Worm (Caenorhabditis elegans) whole organism, L1 larva: ENCODE results near the gene Y45G5AM.6.
A peak's percentile ranks its signal among the peaks of the same experiment; 100 is the strongest.

Source experiments
- aly-2 ChIP-seq: fragments of 150-350 bp; optimal IDR thresholded peaks from 2 replicates; lab custom pipeline; 2014; ENCODE audit warnings: missing biosample characterization, missing genetic modification characterization
- ceh-82 ChIP-seq, 3 experiments: fragments of 150-350 bp in 1 of 3; sonication (generic microtip) in 2 of 3; optimal IDR thresholded peaks; 2 replicates each; lab custom pipeline; 2014 to 2017; ENCODE audit warnings: missing biosample characterization in 3 of 3, missing genetic modification characterization in 3 of 3
- fkh-10 ChIP-seq: sonication (generic microtip); optimal IDR thresholded peaks from 2 replicates; lab custom pipeline; 2017; ENCODE audit warnings: missing biosample characterization, missing genetic modification reagents, missing genetic modification characterization
- nhr-28 ChIP-seq: fragments of 150-350 bp; optimal IDR thresholded peaks from 2 replicates; lab custom pipeline; 2014; ENCODE audit warnings: missing biosample characterization, missing genetic modification characterization
- nhr-90 ChIP-seq: sonication (generic microtip); optimal IDR thresholded peaks from 2 replicates; lab custom pipeline; 2016; ENCODE audit warnings: mild to moderate bottlenecking, missing genetic modification characterization, missing compliant biosample characterization; ENCODE audit not compliant: poor library complexity

DNA sequence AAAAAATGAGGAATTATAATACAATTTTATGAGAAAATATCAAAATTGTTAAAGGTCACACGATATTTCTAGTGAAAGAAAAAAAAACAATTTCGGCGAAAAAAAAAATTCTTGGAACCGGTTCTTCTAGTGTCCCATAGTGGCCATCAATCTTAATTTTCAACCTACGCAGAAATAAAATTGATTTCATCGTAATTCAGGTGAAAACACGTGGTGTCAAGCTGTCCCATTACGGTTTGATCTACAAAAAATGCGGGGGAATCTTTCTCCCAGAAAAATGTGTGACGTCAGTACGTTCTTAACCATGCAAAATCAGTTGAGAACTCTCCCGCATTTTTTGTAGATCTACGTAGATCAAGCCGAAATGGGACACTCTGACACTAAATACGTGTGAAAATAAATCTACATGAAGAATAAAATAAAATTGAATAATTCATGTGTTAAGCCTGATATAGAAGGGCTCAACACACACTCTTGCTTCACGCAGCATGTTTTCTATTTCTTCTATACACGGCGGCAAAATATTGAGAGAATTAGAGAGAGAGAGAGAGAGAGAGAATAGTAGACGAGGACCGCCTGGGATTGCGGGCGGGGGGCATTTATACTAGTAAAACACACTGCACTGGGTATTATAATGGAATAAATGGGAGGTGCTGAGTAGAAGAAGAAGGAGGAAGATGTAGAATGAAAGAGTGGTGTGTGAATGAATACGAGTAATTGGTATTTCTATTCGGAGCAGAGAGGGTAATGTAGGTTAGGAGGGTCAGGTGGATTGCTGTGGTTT is 40.8 kb upstream of the Y45G5AM.6 start:
- no peak for TF ChIP-seq nhr-28 (tag; lab: Kevin White, UChicago)
- peak in 1 of 3 experiments; percentile 21 for TF ChIP-seq ceh-82 (tag; optimal IDR thresholded peaks at IDR 0.05; lab: Kevin White, UChicago)
- peak; percentile 24 for TF ChIP-seq nhr-90
- TF ChIP-seq aly-2 (tag; lab: Kevin White, UChicago) = no peak
- no peak for TF ChIP-seq fkh-10 (GFP tag; lab: Kevin White, UChicago)
